Worm (Caenorhabditis elegans) whole organism, L2 larva: ENCODE results near the gene str-68.

Experiments
- F13H6.1 ChIP-seq: sonication (generic microtip); optimal IDR thresholded peaks from 2 replicates; lab custom pipeline; 2016; ENCODE audit warnings: missing genetic modification characterization, missing compliant biosample characterization
- Y55F3AM.14 ChIP-seq: fragments of 200-800 bp; sonication (Bioruptor generic); optimal IDR thresholded peaks from 2 replicates; lab custom pipeline; 2018; ENCODE audit warnings: mild to moderate bottlenecking, missing genetic modification characterization, missing compliant biosample characterization
- ZK546.5 ChIP-seq: sonication (generic microtip); optimal IDR thresholded peaks from 2 replicates; lab custom pipeline; 2017; ENCODE audit warnings: missing biosample characterization, missing genetic modification characterization
- aly-2 ChIP-seq: fragments of 150-350 bp; optimal IDR thresholded peaks from 2 replicates; lab custom pipeline; 2014; ENCODE audit warnings: missing biosample characterization, missing genetic modification characterization
- ama-1 ChIP-seq: fragments of 150-350 bp; optimal IDR thresholded peaks from 2 replicates; lab custom pipeline; 2018; ENCODE audit warnings: inconsistent platforms
- blmp-1 ChIP-seq: sonication (generic microtip); optimal IDR thresholded peaks from 2 replicates; lab custom pipeline; 2017; ENCODE audit warnings: missing genetic modification characterization, mild to moderate bottlenecking, missing compliant biosample characterization, antibody characterized with exemption, moderate library complexity; ENCODE audit not compliant: insufficient read depth
- ceh-82 ChIP-seq: fragments of 150-350 bp; optimal IDR thresholded peaks from 2 replicates; lab custom pipeline; 2014; ENCODE audit warnings: missing biosample characterization, missing genetic modification characterization
- crh-2 ChIP-seq: sonication (generic microtip); optimal IDR thresholded peaks from 2 replicates; lab custom pipeline; 2017; ENCODE audit warnings: missing biosample characterization, missing genetic modification characterization
- fos-1 ChIP-seq: fragments of 150-350 bp; optimal IDR thresholded peaks from 2 replicates; lab custom pipeline; 2014; ENCODE audit warnings: missing biosample characterization, missing genetic modification characterization
- lin-11 ChIP-seq: fragments of 150-350 bp; sonication (generic microtip); optimal IDR thresholded peaks from 2 replicates; lab custom pipeline; 2014; ENCODE audit warnings: missing biosample characterization, missing genetic modification characterization, inconsistent platforms, mixed read lengths
- lin-13 ChIP-seq: fragments of 150-350 bp; optimal IDR thresholded peaks from 2 replicates; lab custom pipeline; 2014; ENCODE audit warnings: missing biosample characterization, missing genetic modification reagents, missing genetic modification characterization
- lin-39 ChIP-seq: fragments of 150-350 bp; optimal IDR thresholded peaks from 2 replicates; lab custom pipeline; 2014; ENCODE audit warnings: missing biosample characterization, missing genetic modification reagents, missing genetic modification characterization
- lsy-2 ChIP-seq, 2 experiments: fragments of 150-350 bp in 1 of 2; sonication (generic microtip) in 1 of 2; optimal IDR thresholded peaks; 2 replicates each; lab custom pipeline; 2014 to 2017; ENCODE audit warnings: missing biosample characterization in 2 of 2, missing genetic modification characterization in 2 of 2
- mab-5 ChIP-seq: fragments of 150-350 bp; optimal IDR thresholded peaks from 2 replicates; lab custom pipeline; 2014; ENCODE audit warnings: missing biosample characterization, missing genetic modification characterization
- mbf-1 ChIP-seq: sonication (generic microtip); optimal IDR thresholded peaks from 2 replicates; lab custom pipeline; 2017; ENCODE audit warnings: missing biosample characterization, missing genetic modification characterization
- mdl-1 ChIP-seq, 2 experiments: fragments of 150-350 bp in 1 of 2; sonication (generic microtip) in 1 of 2; optimal IDR thresholded peaks; 2 replicates each; lab custom pipeline; 2017; ENCODE audit warnings: missing biosample characterization in 2 of 2, missing genetic modification characterization in 2 of 2
- nhr-11 ChIP-seq: fragments of 150-350 bp; optimal IDR thresholded peaks from 2 replicates; lab custom pipeline; 2014; ENCODE audit warnings: missing biosample characterization, missing genetic modification characterization
- nhr-12 ChIP-seq: fragments of 150-350 bp; optimal IDR thresholded peaks from 2 replicates; lab custom pipeline; 2014; ENCODE audit warnings: missing biosample characterization, missing genetic modification characterization
- nhr-129 ChIP-seq: fragments of 150-350 bp; optimal IDR thresholded peaks from 2 replicates; lab custom pipeline; 2014; ENCODE audit warnings: missing biosample characterization, missing genetic modification characterization
- nhr-21 ChIP-seq: fragments of 150-350 bp; optimal IDR thresholded peaks from 2 replicates; lab custom pipeline; 2014; ENCODE audit warnings: missing biosample characterization, missing genetic modification characterization
- nhr-23 ChIP-seq: fragments of 150-350 bp; optimal IDR thresholded peaks from 2 replicates; lab custom pipeline; 2014; ENCODE audit warnings: missing biosample characterization, missing genetic modification reagents, missing genetic modification characterization
- nhr-25 ChIP-seq: fragments of 150-350 bp; sonication (generic microtip); optimal IDR thresholded peaks from 3 replicates; lab custom pipeline; 2014; ENCODE audit warnings: missing biosample characterization, missing genetic modification characterization
- nhr-6 ChIP-seq: fragments of 150-350 bp; optimal IDR thresholded peaks from 2 replicates; lab custom pipeline; 2014; ENCODE audit warnings: missing biosample characterization, missing genetic modification characterization
- peb-1 ChIP-seq: fragments of 150-350 bp; optimal IDR thresholded peaks from 2 replicates; lab custom pipeline; 2014; ENCODE audit warnings: missing biosample characterization, missing genetic modification characterization
- sma-3 ChIP-seq: sonication (generic microtip); optimal IDR thresholded peaks from 2 replicates; lab custom pipeline; 2016; ENCODE audit warnings: missing genetic modification reagents, missing genetic modification characterization, missing compliant biosample characterization
- sma-9 ChIP-seq, 2 experiments: fragments of 150-350 bp in 1 of 2; sonication (generic microtip) in 1 of 2; optimal IDR thresholded peaks; 2 replicates each; lab custom pipeline; 2014 to 2016; ENCODE audit warnings: missing genetic modification characterization in 2 of 2, mild to moderate bottlenecking in 1 of 2, missing biosample characterization in 1 of 2, missing compliant biosample characterization in 1 of 2, missing genetic modification reagents in 1 of 2, moderate library complexity in 1 of 2
- unc-39 ChIP-seq: fragments of 150-350 bp; optimal IDR thresholded peaks from 2 replicates; lab custom pipeline; 2014; ENCODE audit warnings: missing biosample characterization, missing genetic modification characterization
- unc-55 ChIP-seq: fragments of 150-350 bp; sonication (generic microtip); optimal IDR thresholded peaks from 3 replicates; lab custom pipeline; 2014; ENCODE audit warnings: missing biosample characterization, missing genetic modification reagents, missing genetic modification characterization
- unc-62 ChIP-seq: fragments of 150-350 bp; optimal IDR thresholded peaks from 2 replicates; lab custom pipeline; 2014; ENCODE audit warnings: missing biosample characterization, missing genetic modification reagents, missing genetic modification characterization
- zag-1 ChIP-seq: fragments of 150-350 bp; optimal IDR thresholded peaks from 2 replicates; lab custom pipeline; 2014; ENCODE audit warnings: missing biosample characterization, missing genetic modification characterization
- ztf-11 ChIP-seq: sonication (generic microtip); optimal IDR thresholded peaks from 2 replicates; lab custom pipeline; 2017; ENCODE audit warnings: missing biosample characterization, missing genetic modification characterization
- ztf-4 ChIP-seq: fragments of 150-350 bp; optimal IDR thresholded peaks from 2 replicates; lab custom pipeline; 2014; ENCODE audit warnings: missing biosample characterization, missing genetic modification characterization

Gene str-68

DNA sequence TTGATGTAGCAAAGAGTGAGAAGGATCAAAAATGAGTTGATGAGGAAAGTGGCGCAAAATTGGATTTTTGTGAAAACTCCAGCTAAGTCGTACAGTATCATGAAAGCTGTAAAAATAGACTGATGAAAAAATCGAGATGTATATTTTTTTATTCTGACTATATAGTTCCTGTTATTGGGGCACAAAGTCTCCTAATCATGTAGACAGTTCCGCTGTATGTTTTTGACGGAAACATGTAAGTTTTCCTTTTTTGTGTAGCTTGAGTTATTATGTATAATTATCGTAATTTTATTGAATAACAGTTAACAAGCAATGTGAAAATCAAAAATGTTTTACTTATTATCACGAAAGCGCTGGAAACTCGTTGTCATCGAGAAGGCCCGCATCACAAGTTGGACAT, at the start of gene str-68:
Gene str-68, minus strand, starts transcription at position 101 of the 400 bp plus-strand sequence.
- TF ChIP-seq ztf-11 (tag; lab: Kevin White, UChicago) (no peak), ceh-82 (tag; lab: Kevin White, UChicago) (no peak), nhr-129 (no peak), aly-2 (tag; lab: Kevin White, UChicago) (no peak)

DNA sequence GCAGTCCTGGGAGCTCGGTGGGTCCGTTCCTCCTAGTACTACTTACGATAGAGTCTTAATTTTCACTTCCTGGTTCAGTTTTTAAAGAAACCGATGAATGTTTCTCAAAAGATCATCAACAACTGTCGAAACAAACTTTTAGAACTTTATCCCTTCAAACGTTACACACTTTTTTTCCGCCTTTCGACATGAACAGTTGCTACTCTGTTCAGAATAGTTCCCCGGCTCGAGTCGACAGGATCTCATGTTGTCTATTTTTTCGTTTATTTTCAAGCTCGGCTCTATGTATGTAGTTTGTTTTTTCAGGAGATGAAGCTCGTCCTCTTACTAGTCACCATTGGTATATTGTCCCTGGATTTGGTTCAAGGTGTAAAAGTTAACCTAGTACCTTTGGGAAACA, 49.4 kb upstream of the str-68 start, which contains the start of gene exh-1:
Gene exh-1, plus strand, starts transcription at position 301 of the 400 bp plus-strand sequence.
- no peak for TF ChIP-seq lin-39 (tag; lab: Kevin White, UChicago)
- no peak for TF ChIP-seq fos-1 (tag; lab: Kevin White, UChicago)
- no peak for TF ChIP-seq sma-9 (GFP tag; optimal IDR thresholded peaks at IDR 0.05; lab: Kevin White, UChicago)
- no peak for TF ChIP-seq sma-9 (tag; optimal IDR thresholded peaks at IDR 0.05; lab: Kevin White, UChicago)
- TF ChIP-seq ama-1 (lab: Kevin White, UChicago), result no peak
- no peak for TF ChIP-seq mab-5
- no peak for TF ChIP-seq peb-1 (tag; lab: Kevin White, UChicago)
- TF ChIP-seq sma-3 (GFP tag; lab: Kevin White, UChicago), result no peak
- no peak for TF ChIP-seq Y55F3AM.14
- TF ChIP-seq mbf-1, result no peak
- no peak for TF ChIP-seq lsy-2 (tag; optimal IDR thresholded peaks at IDR 0.05; lab: Kevin White, UChicago)
- no peak for TF ChIP-seq nhr-11 (tag; lab: Kevin White, UChicago)
- no peak for TF ChIP-seq unc-39
- no peak for TF ChIP-seq mdl-1 (tag; optimal IDR thresholded peaks at IDR 0.05; lab: Kevin White, UChicago)
- no peak for TF ChIP-seq nhr-25 (tag; lab: Kevin White, UChicago)

DNA sequence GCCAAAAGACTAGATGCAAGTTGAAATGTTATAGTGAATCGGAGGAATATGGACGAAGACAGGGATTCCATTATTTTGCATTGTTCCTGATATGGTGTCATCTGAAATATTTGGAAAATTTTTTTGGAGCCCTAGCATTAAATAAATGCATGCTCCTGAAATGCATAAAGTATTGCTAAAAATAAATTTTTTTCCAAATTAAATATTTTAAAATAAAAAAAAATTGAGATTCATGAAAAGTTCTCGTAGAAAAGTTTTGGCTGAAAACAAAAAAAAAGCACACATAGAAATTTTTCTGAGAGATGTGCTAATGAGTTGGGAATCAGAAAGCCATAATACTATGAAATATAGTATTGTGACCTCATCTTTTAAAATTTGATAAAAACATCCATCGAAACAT, 47.7 kb upstream of the str-68 start, which contains the start of gene srab-7:
Gene srab-7, minus strand, starts transcription at position 101 of the 400 bp plus-strand sequence.
- no peak for TF ChIP-seq nhr-23 (tag; lab: Kevin White, UChicago)
- TF ChIP-seq lin-13 (GFP tag; lab: Kevin White, UChicago), result no peak
- no peak for TF ChIP-seq blmp-1 (tag; lab: Kevin White, UChicago)
- TF ChIP-seq ztf-4 (tag; lab: Kevin White, UChicago), result no peak
- no peak for TF ChIP-seq unc-62
- no peak for TF ChIP-seq crh-2 (tag; lab: Kevin White, UChicago)
- no peak for TF ChIP-seq peb-1 (tag; lab: Kevin White, UChicago)
- TF ChIP-seq, all 48 proteins: peak for 0

DNA sequence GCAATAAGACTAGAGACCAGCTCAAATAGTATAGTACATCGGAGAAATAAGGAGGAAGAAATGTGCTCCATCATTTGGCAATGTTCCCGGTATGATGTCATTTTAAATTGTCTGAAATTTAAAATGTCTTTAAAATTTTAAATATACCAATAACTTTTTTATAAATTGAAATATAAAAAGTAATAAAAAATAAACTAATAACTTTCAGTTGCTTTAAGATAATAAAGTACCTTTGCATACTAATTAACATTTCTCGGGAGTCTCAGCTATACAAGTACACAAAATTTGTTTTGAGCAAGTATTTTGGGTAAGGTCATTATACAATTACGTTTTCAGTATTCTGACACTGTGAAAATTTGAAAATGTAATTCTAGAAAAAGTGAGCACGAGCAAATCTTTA, 44.5 kb upstream of the str-68 start, which contains the start of gene srab-6:
Gene srab-6, minus strand, starts transcription at position 101 of the 400 bp plus-strand sequence.
- TF ChIP-seq unc-55 (GFP tag; lab: Kevin White, UChicago) (no peak), peb-1 (tag; lab: Kevin White, UChicago) (no peak), blmp-1 (tag; lab: Kevin White, UChicago) (no peak), ama-1 (lab: Kevin White, UChicago) (no peak), lin-11 (no peak), nhr-12 (tag; lab: Kevin White, UChicago) (no peak), ztf-11 (tag; lab: Kevin White, UChicago) (no peak), mbf-1 (no peak)

DNA sequence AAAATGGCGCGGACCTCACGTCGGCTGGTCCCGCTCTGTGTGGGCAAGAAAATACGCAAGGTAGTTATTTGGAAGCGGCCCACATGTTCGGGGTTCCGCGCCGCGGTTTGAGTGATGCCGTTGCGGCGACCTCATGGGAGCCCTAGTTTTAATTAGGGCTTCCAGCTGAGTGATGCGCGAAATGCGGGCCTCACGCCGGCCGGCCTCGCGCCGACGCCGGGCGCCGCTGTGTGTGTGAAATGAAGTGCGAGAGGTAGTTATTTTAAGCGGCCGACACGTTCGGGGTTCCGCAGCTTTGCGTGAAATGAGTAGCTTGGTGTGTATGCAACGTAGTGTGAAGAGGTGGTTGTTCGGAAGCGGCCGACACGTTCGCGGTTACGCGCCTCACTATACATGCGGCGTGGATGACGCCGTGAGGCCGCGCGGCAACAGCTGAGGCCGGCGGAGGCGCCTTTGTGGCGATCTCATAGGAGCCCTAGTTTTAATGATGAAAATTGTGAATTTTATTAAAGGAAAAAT, 42.6 kb upstream of the str-68 start:
- TF ChIP-seq zag-1 (tag; lab: Kevin White, UChicago) (no peak), ZK546.5 (tag; lab: Kevin White, UChicago) (no peak), F13H6.1 (tag; lab: Kevin White, UChicago) (no peak), nhr-21 (tag; lab: Kevin White, UChicago) (no peak), peb-1 (tag; lab: Kevin White, UChicago) (no peak), nhr-11 (tag; lab: Kevin White, UChicago) (no peak), fos-1 (tag; lab: Kevin White, UChicago) (no peak), mdl-1 (tag; optimal IDR thresholded peaks at IDR 0.05; lab: Kevin White, UChicago) (no peak), ama-1 (lab: Kevin White, UChicago) (no peak)

DNA sequence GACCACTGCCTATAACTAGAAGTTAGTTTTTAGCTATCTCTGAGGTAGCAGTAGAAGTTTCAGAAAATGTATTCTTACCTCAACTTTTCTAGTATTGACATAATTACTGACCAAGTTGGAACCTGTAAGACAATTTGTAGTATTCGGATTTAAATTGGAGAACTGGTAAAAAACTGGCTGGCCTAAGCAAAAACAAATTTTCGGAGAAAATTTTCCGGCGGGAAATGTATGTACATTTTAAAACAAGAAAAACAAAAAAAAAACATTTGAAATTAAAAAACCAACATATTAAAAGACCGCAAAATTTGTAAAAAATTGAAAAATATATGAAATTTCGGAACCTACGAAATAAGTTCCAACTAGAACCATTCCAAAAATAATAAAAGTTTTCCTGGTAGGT, 39.6 kb upstream of the str-68 start, which contains the start of gene srab-11:
Gene srab-11, minus strand, starts transcription at position 101 of the 400 bp plus-strand sequence.
- TF ChIP-seq nhr-6 (tag; lab: Kevin White, UChicago) (no peak), aly-2 (tag; lab: Kevin White, UChicago) (no peak), ztf-11 (tag; lab: Kevin White, UChicago) (no peak)
